Fruit fly (Drosophila melanogaster): ENCODE results near the gene CG2126.

The CG2126 gene

dm6 chr3R:31747429-31748048, 28.9 kb downstream of the CG2126 start, which contains the start of the genes nero and CG1910 (continued):
- no peak for TF ChIP-seq CG16813 (GFP tag; IDR thresholded peaks at IDR 0.05; ENCODE audit: partially characterized antibody)
- TF ChIP-seq crc (GFP tag; optimal IDR thresholded peaks at IDR 0.05), result no peak
- TF ChIP-seq CG7963 (GFP tag; IDR thresholded peaks at IDR 0.05; ENCODE audit: partially characterized antibody), result no peak
- no peak for TF ChIP-seq toy (GFP tag; IDR thresholded peaks at IDR 0.05)
- 0 out of 3 replicates have a peak, but pooled peaks have one; percentile 23 for TF ChIP-seq CG7357 (GFP tag; IDR thresholded peaks at IDR 0.05)
- TF ChIP-seq CG4424 (GFP tag; optimal IDR thresholded peaks at IDR 0.05), result no peak
- peak in 1 of 2 experiments; percentile 13 for TF ChIP-seq crp (GFP tag; optimal IDR thresholded peaks at IDR 0.05)
- TF ChIP-seq HLHmδ (GFP tag; optimal IDR thresholded peaks at IDR 0.05), result no peak
- peak; percentile 37 for TF ChIP-seq CG15601 (tag; optimal IDR thresholded peaks at IDR 0.05)
- TF ChIP-seq yki (optimal IDR thresholded peaks at IDR 0.05), result no peak
- no peak for TF ChIP-seq CG17359 (tag; optimal IDR thresholded peaks at IDR 0.05)
- TF ChIP-seq hkb (optimal IDR thresholded peaks at IDR 0.05), result peak; percentile 30
- TF ChIP-seq hkb (GFP tag; IDR thresholded peaks at IDR 0.05), result no peak
- TF ChIP-seq pfk (GFP tag; optimal IDR thresholded peaks at IDR 0.05), result peak; percentile 40
- peak; percentile 28 for TF ChIP-seq CG12391 (tag; optimal IDR thresholded peaks at IDR 0.05)
- peak; percentile 93 for TF ChIP-seq dm (GFP tag; optimal IDR thresholded peaks at IDR 0.05)
- peak; percentile 8 for TF ChIP-seq CoRest (tag; optimal IDR thresholded peaks at IDR 0.05)
- no peak for TF ChIP-seq CG3726 (GFP tag; IDR thresholded peaks at IDR 0.05)
- no peak for TF ChIP-seq CG17912 (GFP tag; optimal IDR thresholded peaks at IDR 0.05)
- TF ChIP-seq CG13296 (GFP tag; optimal IDR thresholded peaks at IDR 0.05), result no peak
- no peak for TF ChIP-seq BtbVII (GFP tag; optimal IDR thresholded peaks at IDR 0.05)
- TF ChIP-seq CG1647 (GFP tag; optimal IDR thresholded peaks at IDR 0.05), result no peak
- no peak for TF ChIP-seq stc (GFP tag; IDR thresholded peaks at IDR 0.05)
- no peak for TF ChIP-seq CG7839 (tag; optimal IDR thresholded peaks at IDR 0.05)
- peak; percentile 93 for TF ChIP-seq CG9797 (GFP tag; optimal IDR thresholded peaks at IDR 0.05)
- TF ChIP-seq Nf-YC (tag; optimal IDR thresholded peaks at IDR 0.05), result no peak
- TF ChIP-seq Aef1 (GFP tag; IDR thresholded peaks at IDR 0.05), result no peak
- TF ChIP-seq sim (GFP tag; IDR thresholded peaks at IDR 0.05), result no peak
- no peak for TF ChIP-seq D (optimal IDR thresholded peaks at IDR 0.05)
- no peak for TF ChIP-seq D (GFP tag; optimal IDR thresholded peaks at IDR 0.05)
- peak; percentile 86 for TF ChIP-seq Sry-δ (GFP tag; optimal IDR thresholded peaks at IDR 0.05)
- no peak for TF ChIP-seq CG12769 (tag; optimal IDR thresholded peaks at IDR 0.05)
- TF ChIP-seq jumu (GFP tag; optimal IDR thresholded peaks at IDR 0.05), result peak; percentile 2
- no peak for TF ChIP-seq CG17802 (tag; optimal IDR thresholded peaks at IDR 0.05)
- TF ChIP-seq vfl (GFP tag; optimal IDR thresholded peaks at IDR 0.05), result peak; percentile 1
- TF ChIP-seq Oli (tag; optimal IDR thresholded peaks at IDR 0.05), result no peak
- no peak for TF ChIP-seq CG32532 (GFP tag; IDR thresholded peaks at IDR 0.05)
- TF ChIP-seq grn (GFP tag; optimal IDR thresholded peaks at IDR 0.05), result no peak
- no peak for TF ChIP-seq Six4 (GFP tag; optimal IDR thresholded peaks at IDR 0.05)
- TF ChIP-seq nom (GFP tag; optimal IDR thresholded peaks at IDR 0.05), result peak; percentile 26
- TF ChIP-seq CG3065 (GFP tag; optimal IDR thresholded peaks at IDR 0.05), result peak; percentile 7
- no peak for TF ChIP-seq Hand (GFP tag; optimal IDR thresholded peaks at IDR 0.05)
- TF ChIP-seq sug (tag; optimal IDR thresholded peaks at IDR 0.05), result peak; percentile 53
- TF ChIP-seq pita (GFP tag; optimal IDR thresholded peaks at IDR 0.05), result no peak
- peak; percentile 36 for TF ChIP-seq NC2β (GFP tag; optimal IDR thresholded peaks at IDR 0.05)
- no peak for TF ChIP-seq her (GFP tag; optimal IDR thresholded peaks at IDR 0.05)
- TF ChIP-seq Med (GFP tag), result peak; percentile 91
- no peak for TF ChIP-seq ato (GFP tag; IDR thresholded peaks at IDR 0.05; ENCODE audit: partially characterized antibody)
- TF ChIP-seq cwo (GFP tag; optimal IDR thresholded peaks at IDR 0.05), result no peak
- no peak for TF ChIP-seq crol (GFP tag; IDR thresholded peaks at IDR 0.05)
- no peak for TF ChIP-seq bowl (GFP tag; IDR thresholded peaks at IDR 0.05)

Measured in whole organism, embryonic.